Fruit fly (Drosophila melanogaster): Measurements from ENCODE around the gene Vps16B.
A peak's percentile ranks its signal among the peaks of the same experiment; 100 is the strongest.

The Vps16B gene

dm6 chr3R:29834759-29835709 lies 18.8 kb upstream of the Vps16B start, which contains the start of gene Atg16 (continued):
- TF ChIP-seq bcd (GFP tag; optimal IDR thresholded peaks at IDR 0.05) (no peak), E2f2 (GFP tag; IDR thresholded peaks at IDR 0.05) (peak; percentile 91), Ets65A (GFP tag) (peak; percentile 68), Bgb (GFP tag; IDR thresholded peaks at IDR 0.05; ENCODE audit: partially characterized antibody) (peak; percentile 92), corto (GFP tag; optimal IDR thresholded peaks at IDR 0.05) (peak; percentile 19), dmrt11E (tag; optimal IDR thresholded peaks at IDR 0.05) (no peak), zen2 (GFP tag; IDR thresholded peaks at IDR 0.05; ENCODE audit: partially characterized antibody) (peak; percentile 85), CG6175 (GFP tag; IDR thresholded peaks at IDR 0.05) (peak; percentile 18; the same call in 1 of the 3 replicates), jing (GFP tag; optimal IDR thresholded peaks at IDR 0.05) (no peak), ssp (GFP tag; IDR thresholded peaks at IDR 0.05) (no peak), hb (GFP tag; IDR thresholded peaks at IDR 0.05; ENCODE audit: partially characterized antibody) (peak; percentile 94), CG16779 (GFP tag; IDR thresholded peaks at IDR 0.05) (no peak), CG8924 (tag; optimal IDR thresholded peaks at IDR 0.05) (peak; percentile 17), CG2116 (GFP tag; optimal IDR thresholded peaks at IDR 0.05) (peak; percentile 64), Sin3A (optimal IDR thresholded peaks at IDR 0.05) (peak; percentile 6), CG13287 (GFP tag; IDR thresholded peaks at IDR 0.05; ENCODE audit: partially characterized antibody) (peak; percentile 85), Scr (GFP tag; IDR thresholded peaks at IDR 0.05; ENCODE audit: partially characterized antibody) (peak; percentile 95), CG10267 (tag; optimal IDR thresholded peaks at IDR 0.05) (peak; percentile 90), pzg (GFP tag; optimal IDR thresholded peaks at IDR 0.05) (peak; percentile 38), BEAF-32 (GFP tag; optimal IDR thresholded peaks at IDR 0.05) (peak; percentile 89), ham (GFP tag; IDR thresholded peaks at IDR 0.05) (no peak), hbn (GFP tag; IDR thresholded peaks at IDR 0.05; ENCODE audit: partially characterized antibody) (peak; percentile 76), YL-1 (GFP tag; optimal IDR thresholded peaks at IDR 0.05) (peak; percentile 27), row (GFP tag; IDR thresholded peaks at IDR 0.05) (peak; percentile 72), nmo (GFP tag; optimal IDR thresholded peaks at IDR 0.05) (peak; percentile 7), tna (GFP tag; IDR thresholded peaks at IDR 0.05; ENCODE audit: partially characterized antibody) (peak; percentile 80), amos (GFP tag; IDR thresholded peaks at IDR 0.05; ENCODE audit: partially characterized antibody) (peak; percentile 95), CG14710 (tag; optimal IDR thresholded peaks at IDR 0.05) (peak; percentile 38), HmgD (GFP tag; optimal IDR thresholded peaks at IDR 0.05) (no peak), zen (tag; optimal IDR thresholded peaks at IDR 0.05) (peak; percentile 81), CG2129 (GFP tag; IDR thresholded peaks at IDR 0.05; ENCODE audit: partially characterized antibody) (peak; percentile 85), inv (GFP tag; IDR thresholded peaks at IDR 0.05; ENCODE audit: partially characterized antibody) (peak; percentile 93), CG6272 (GFP tag; IDR thresholded peaks at IDR 0.05) (no peak), Doc3 (GFP tag; IDR thresholded peaks at IDR 0.05; ENCODE audit: partially characterized antibody) (peak; percentile 92), bbx (GFP tag; IDR thresholded peaks at IDR 0.05; ENCODE audit: partially characterized antibody) (peak; percentile 95), Opbp (GFP tag; IDR thresholded peaks at IDR 0.05; ENCODE audit: partially characterized antibody) (peak; percentile 95), crp (GFP tag; optimal IDR thresholded peaks at IDR 0.05) (peak in 1 of 2 experiments; percentile 78), CG4282 (GFP tag; optimal IDR thresholded peaks at IDR 0.05) (no peak), CG34224 (GFP tag; IDR thresholded peaks at IDR 0.05; ENCODE audit: partially characterized antibody) (peak; percentile 87), tup (GFP tag; optimal IDR thresholded peaks at IDR 0.05) (no peak), CG16813 (GFP tag; IDR thresholded peaks at IDR 0.05; ENCODE audit: partially characterized antibody) (peak; percentile 94), lola (GFP tag; optimal IDR thresholded peaks at IDR 0.05) (peak in 1 of 3 experiments; percentile 13), nerfin-2 (GFP tag; IDR thresholded peaks at IDR 0.05; ENCODE audit: partially characterized antibody) (peak; percentile 87), insv (GFP tag; optimal IDR thresholded peaks at IDR 0.05) (no peak), Sry-δ (GFP tag; optimal IDR thresholded peaks at IDR 0.05) (peak; percentile 81), lilli (GFP tag; optimal IDR thresholded peaks at IDR 0.05) (peak; percentile 15)

Measured in whole organism, embryonic.